Worm (Caenorhabditis elegans): Measurements from ENCODE around the gene clec-170.

Gene clec-170

DNA sequence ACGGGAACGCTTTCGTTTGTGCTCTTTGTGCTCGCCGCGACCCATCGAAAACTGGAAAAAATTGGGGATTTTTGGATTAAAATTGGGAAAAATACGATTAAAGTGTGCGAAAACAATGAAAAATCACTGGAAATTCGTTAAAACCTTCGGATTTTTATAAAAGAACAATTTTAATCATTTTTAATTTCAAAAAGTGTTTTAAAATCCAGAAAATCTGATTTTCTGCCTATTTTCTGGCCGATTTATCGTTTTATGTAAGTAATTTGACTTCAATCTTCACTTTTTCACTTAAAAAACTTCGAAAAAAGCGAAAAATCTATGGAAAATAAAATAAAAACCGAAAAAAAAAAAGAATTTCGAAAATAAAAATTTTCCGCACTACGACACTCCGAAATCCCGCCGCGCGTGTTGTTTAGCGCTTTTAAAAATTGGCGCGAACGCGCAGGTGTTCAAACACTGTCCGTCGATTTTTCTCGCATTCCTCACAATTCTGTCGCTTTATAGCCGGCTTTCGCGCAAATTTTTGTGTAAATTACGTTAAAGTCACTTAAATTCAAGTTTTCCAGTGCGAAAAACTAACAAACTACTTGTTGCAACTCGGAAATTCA is 43.0 kb downstream of the clec-170 start, which contains the start of the genes ddx-46 and F53H1.4:
Gene ddx-46 (minus strand): TSS at position 51 of the 608 bp plus-strand sequence.
Gene F53H1.4 (plus strand): TSS at position 567 of the 608 bp plus-strand sequence.
- TF ChIP-seq T20F7.1 (GFP tag; optimal IDR thresholded peaks at IDR 0.05) (peak; percentile 98), lin-38 (GFP tag; IDR thresholded peaks at IDR 0.05) (peak; percentile 76), mes-2 (tag; optimal IDR thresholded peaks at IDR 0.05; ENCODE audit: poor library complexity, severe bottlenecking) (no peak), hlh-11 (tag; optimal IDR thresholded peaks at IDR 0.05) (peak; percentile 17), lsy-2 (tag; optimal IDR thresholded peaks at IDR 0.05) (peak in 1 of 2 experiments; percentile 47), Y48G9A.11 (GFP tag; IDR thresholded peaks at IDR 0.05) (peak; percentile 99), dpl-1 (GFP tag; optimal IDR thresholded peaks at IDR 0.05) (peak; percentile 87), aha-1 (tag) (peak; percentile 96), spr-3 (GFP tag; optimal IDR thresholded peaks at IDR 0.05) (no peak)

DNA sequence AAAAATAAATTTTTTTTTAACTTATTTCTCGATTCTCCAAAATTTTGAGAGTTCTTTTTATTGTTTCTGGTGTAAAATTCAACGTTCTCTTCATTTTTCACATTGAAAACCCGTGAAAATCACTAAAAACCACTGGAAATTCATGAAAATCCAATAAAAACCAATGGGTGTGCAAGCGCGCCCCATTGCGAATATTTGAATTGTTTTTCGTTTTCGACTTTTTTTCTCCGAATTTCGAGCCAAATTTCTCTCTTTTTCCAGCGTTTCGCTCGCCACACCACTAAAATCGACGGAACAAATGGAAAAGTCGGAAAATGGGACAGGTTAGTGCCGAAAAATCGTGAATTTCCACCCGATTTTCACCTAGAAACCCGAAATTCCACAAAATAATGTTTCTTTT is 43.7 kb downstream of the clec-170 start:
- TF ChIP-seq dmd-9 (GFP tag; IDR thresholded peaks at IDR 0.05) (no peak), lin-38 (GFP tag; IDR thresholded peaks at IDR 0.05) (peak; percentile 88)

All from whole organism, L4 larva.